Fruit fly (Drosophila melanogaster) whole organism, embryonic: Measurements from ENCODE around the gene CG3434.

ENCODE experiments used
- CG11398 ChIP-seq: fragments of 200-800 bp; sonication (Bioruptor generic); optimal IDR thresholded peaks from 2 replicates; lab custom pipeline; 2016; ENCODE audit warnings: missing biosample characterization, missing genetic modification characterization
- CG14860 ChIP-seq: fragments of 200-800 bp; sonication (Bioruptor generic); IDR thresholded peaks from 3 replicates; pipeline ENCODE4 v1.3.6; 2022; ENCODE audit warnings: missing biosample characterization, missing genetic modification characterization; ENCODE audit not compliant: partially characterized antibody
- CG14965 ChIP-seq: fragments of 200-800 bp; sonication (Bioruptor generic); optimal IDR thresholded peaks from 2 replicates; lab custom pipeline; 2016; ENCODE audit warnings: missing biosample characterization, missing genetic modification characterization, borderline replicate concordance
- CG15269 ChIP-seq: fragments of 200-800 bp; sonication (Bioruptor generic); optimal IDR thresholded peaks from 2 replicates; lab custom pipeline; 2018; ENCODE audit warnings: missing biosample characterization, mild to moderate bottlenecking, missing genetic modification characterization, moderate library complexity
- CG16815 ChIP-seq: fragments of 200-800 bp; sonication (Bioruptor generic); optimal IDR thresholded peaks from 3 replicates; lab custom pipeline; 2017; ENCODE audit warnings: missing biosample characterization, mild to moderate bottlenecking, missing genetic modification characterization
- CG31388 ChIP-seq: fragments of 200-800 bp; sonication (Bioruptor generic); optimal IDR thresholded peaks from 2 replicates; lab custom pipeline; 2016; ENCODE audit warnings: missing biosample characterization, missing genetic modification characterization
- CG32772 ChIP-seq: fragments of 200-800 bp; sonication (Bioruptor generic); IDR thresholded peaks from 2 replicates; pipeline ENCODE4 v1.3.6; 2022; ENCODE audit warnings: missing biosample characterization, missing genetic modification characterization
- CG33213 ChIP-seq: fragments of 200-800 bp; sonication (Bioruptor generic); optimal IDR thresholded peaks from 3 replicates; lab custom pipeline; 2016; ENCODE audit warnings: missing biosample characterization, missing genetic modification characterization
- CG3407 ChIP-seq: fragments of 200-800 bp; sonication (Bioruptor generic); optimal IDR thresholded peaks from 2 replicates; lab custom pipeline; 2018; ENCODE audit warnings: missing biosample characterization, mild to moderate bottlenecking, missing genetic modification characterization
- CG43689 ChIP-seq: fragments of 200-800 bp; sonication (Bioruptor generic); IDR thresholded peaks from 2 replicates; pipeline ENCODE4 v1.3.6; 2022; ENCODE audit warnings: missing biosample characterization, missing genetic modification characterization
- CG6272 ChIP-seq: fragments of 200-800 bp; sonication (Bioruptor generic); IDR thresholded peaks from 2 replicates; pipeline ENCODE4 v1.3.6; 2022; ENCODE audit warnings: missing biosample characterization, missing genetic modification characterization
- CG9797 ChIP-seq: fragments of 200-800 bp; sonication (Bioruptor generic); optimal IDR thresholded peaks from 3 replicates; lab custom pipeline; 2018; ENCODE audit warnings: missing biosample characterization, mild to moderate bottlenecking, missing genetic modification characterization
- CG9932 ChIP-seq: fragments of 200-800 bp; sonication (Bioruptor generic); IDR thresholded peaks from 2 replicates; pipeline ENCODE4 v1.3.6; 2022; ENCODE audit warnings: missing biosample characterization, missing genetic modification characterization
- CHES-1-like ChIP-seq: fragments of 200-800 bp; sonication (Bioruptor generic); optimal IDR thresholded peaks from 2 replicates; lab custom pipeline; 2016; ENCODE audit warnings: missing biosample characterization, missing genetic modification characterization
- CTCF ChIP-seq: fragments of 200-800 bp; sonication (Bioruptor generic); optimal IDR thresholded peaks from 2 replicates; lab custom pipeline; 2017; ENCODE audit warnings: missing biosample characterization, mild to moderate bottlenecking, missing genetic modification characterization, moderate library complexity
- CrebB ChIP-seq: fragments of 200-800 bp; sonication (Bioruptor generic); optimal IDR thresholded peaks from 3 replicates; lab custom pipeline; 2018; ENCODE audit warnings: missing biosample characterization, mild to moderate bottlenecking, missing genetic modification characterization
- D19A ChIP-seq: fragments of 200-800 bp; optimal IDR thresholded peaks from 3 replicates; lab custom pipeline; 2019; ENCODE audit warnings: missing biosample characterization, mild to moderate bottlenecking, missing genetic modification characterization, moderate library complexity
- Deaf1 ChIP-seq: fragments of 200-800 bp; optimal IDR thresholded peaks from 3 replicates; lab custom pipeline; 2019; ENCODE audit warnings: missing biosample characterization, mild to moderate bottlenecking, missing genetic modification characterization, moderate library complexity
- Fer1 ChIP-seq: fragments of 200-800 bp; sonication (Bioruptor generic); optimal IDR thresholded peaks from 2 replicates; lab custom pipeline; 2017; ENCODE audit warnings: missing biosample characterization, mild to moderate bottlenecking, missing genetic modification characterization
- HmgZ ChIP-seq: fragments of 200-800 bp; sonication (Bioruptor generic); optimal IDR thresholded peaks from 2 replicates; lab custom pipeline; 2018; ENCODE audit warnings: missing biosample characterization, mild to moderate bottlenecking, missing genetic modification characterization
- Hmx ChIP-seq: fragments of 200-800 bp; sonication (Bioruptor generic); optimal IDR thresholded peaks from 2 replicates; lab custom pipeline; 2016; ENCODE audit warnings: missing biosample characterization, missing genetic modification characterization
- Jarid2 ChIP-seq: fragments of 200-800 bp; sonication (Bioruptor generic); optimal IDR thresholded peaks from 3 replicates; lab custom pipeline; 2017; ENCODE audit warnings: mild to moderate bottlenecking, missing biosample characterization, missing genetic modification reagents, missing genetic modification characterization
- MBD-R2 ChIP-seq: fragments of 200-800 bp; sonication (Bioruptor generic); IDR thresholded peaks from 2 replicates; pipeline ENCODE4 v1.3.6; 2022; ENCODE audit warnings: missing biosample characterization, missing genetic modification characterization
- Mes4 ChIP-seq: fragments of 200-800 bp; sonication (Bioruptor generic); optimal IDR thresholded peaks from 2 replicates; lab custom pipeline; 2016; ENCODE audit warnings: missing biosample characterization, missing genetic modification characterization
- NC2α ChIP-seq: fragments of 200-800 bp; sonication (Bioruptor generic); optimal IDR thresholded peaks from 2 replicates; lab custom pipeline; 2016; ENCODE audit warnings: missing biosample characterization, missing genetic modification characterization
- NK7.1 ChIP-seq: fragments of 200-800 bp; sonication (Bioruptor generic); optimal IDR thresholded peaks from 3 replicates; lab custom pipeline; 2016; ENCODE audit warnings: missing biosample characterization, missing genetic modification characterization
- Optix ChIP-seq: fragments of 200-800 bp; sonication (Bioruptor generic); IDR thresholded peaks from 3 replicates; pipeline ENCODE4 v1.3.6; 2022; ENCODE audit warnings: missing biosample characterization, missing genetic modification characterization
- Side ChIP-seq: fragments of 200-800 bp; sonication (Bioruptor generic); optimal IDR thresholded peaks from 2 replicates; lab custom pipeline; 2016; ENCODE audit warnings: missing biosample characterization, missing genetic modification characterization
- Usf ChIP-seq: fragments of 200-800 bp; sonication (Bioruptor generic); optimal IDR thresholded peaks from 2 replicates; lab custom pipeline; 2017; ENCODE audit warnings: missing genotype, missing biosample characterization, missing genetic modification characterization
- ara ChIP-seq: fragments of 200-800 bp; sonication (Bioruptor generic); IDR thresholded peaks from 2 replicates; pipeline ENCODE4 v1.3.6; 2022; ENCODE audit warnings: missing biosample characterization, missing genetic modification characterization
- cg ChIP-seq: fragments of 200-800 bp; sonication (Bioruptor generic); optimal IDR thresholded peaks from 3 replicates; lab custom pipeline; 2019; ENCODE audit warnings: missing biosample characterization, mild to moderate bottlenecking, missing genetic modification characterization, moderate library complexity
- cwo ChIP-seq: fragments of 200-800 bp; sonication (Bioruptor generic); optimal IDR thresholded peaks from 3 replicates; lab custom pipeline; 2017; ENCODE audit warnings: missing biosample characterization, missing genetic modification characterization, mild to moderate bottlenecking, moderate library complexity, missing genetic modification reagents
- danr ChIP-seq: fragments of 200-800 bp; sonication (Bioruptor generic); IDR thresholded peaks from 2 replicates; pipeline ENCODE4 v1.3.6; 2022; ENCODE audit warnings: missing biosample characterization, missing genetic modification characterization
- dimm ChIP-seq: fragments of 200-800 bp; sonication (Bioruptor generic); IDR thresholded peaks from 2 replicates; pipeline ENCODE4 v1.3.6; 2022; ENCODE audit warnings: missing biosample characterization, missing genetic modification characterization
- emc ChIP-seq: fragments of 200-800 bp; sonication (Bioruptor generic); optimal IDR thresholded peaks from 2 replicates; lab custom pipeline; 2016; ENCODE audit warnings: missing biosample characterization, missing genetic modification characterization
- en ChIP-seq: fragments of 200-800 bp; sonication (Bioruptor generic); optimal IDR thresholded peaks from 2 replicates; lab custom pipeline; 2016; ENCODE audit warnings: missing biosample characterization, missing genetic modification characterization
- fd3F ChIP-seq: fragments of 200-800 bp; sonication (Bioruptor generic); optimal IDR thresholded peaks from 2 replicates; lab custom pipeline; 2018; ENCODE audit warnings: missing biosample characterization, mild to moderate bottlenecking, missing genetic modification characterization, moderate library complexity
- fd96Cb ChIP-seq: fragments of 200-800 bp; sonication (Bioruptor generic); optimal IDR thresholded peaks from 2 replicates; lab custom pipeline; 2018; ENCODE audit warnings: missing biosample characterization, mild to moderate bottlenecking, missing genetic modification characterization, moderate library complexity
- gt ChIP-seq: fragments of 200-800 bp; sonication (Bioruptor generic); IDR thresholded peaks from 2 replicates; pipeline ENCODE4 v1.3.6; 2022; ENCODE audit warnings: missing biosample characterization, missing genetic modification characterization
- kay ChIP-seq: fragments of 200-800 bp; sonication (Bioruptor generic); optimal IDR thresholded peaks from 2 replicates; lab custom pipeline; 2016; ENCODE audit warnings: missing biosample characterization, missing genetic modification characterization
- luna ChIP-seq: fragments of 200-800 bp; sonication (Bioruptor generic); optimal IDR thresholded peaks from 2 replicates; lab custom pipeline; 2016; ENCODE audit warnings: missing biosample characterization, missing genetic modification characterization
- pb ChIP-seq: fragments of 200-800 bp; sonication (Bioruptor generic); optimal IDR thresholded peaks from 3 replicates; lab custom pipeline; 2016; ENCODE audit warnings: missing biosample characterization, missing genetic modification characterization
- pho ChIP-seq: fragments of 200-800 bp; sonication (Bioruptor generic); optimal IDR thresholded peaks from 2 replicates; lab custom pipeline; 2016; ENCODE audit warnings: missing biosample characterization, missing genetic modification characterization
- ro ChIP-seq: fragments of 200-800 bp; sonication (Bioruptor generic); IDR thresholded peaks from 2 replicates; pipeline ENCODE4 v1.3.6; 2022; ENCODE audit warnings: missing biosample characterization, missing genetic modification characterization
- seq ChIP-seq: fragments of 200-800 bp; sonication (Bioruptor generic); IDR thresholded peaks from 2 replicates; pipeline ENCODE4 v1.3.6; 2022; ENCODE audit warnings: missing biosample characterization, missing genetic modification characterization
- sima ChIP-seq: fragments of 200-800 bp; sonication (Bioruptor generic); optimal IDR thresholded peaks from 2 replicates; lab custom pipeline; 2016; ENCODE audit warnings: missing biosample characterization, missing genetic modification characterization
- slou ChIP-seq: fragments of 200-800 bp; sonication (Bioruptor generic); optimal IDR thresholded peaks from 3 replicates; lab custom pipeline; 2016; ENCODE audit warnings: missing biosample characterization, missing genetic modification characterization
- tna ChIP-seq: fragments of 200-800 bp; sonication (Bioruptor generic); IDR thresholded peaks from 2 replicates; pipeline ENCODE4 v1.3.6; 2022; ENCODE audit warnings: missing biosample characterization, missing genetic modification characterization; ENCODE audit not compliant: partially characterized antibody
- unc-4 ChIP-seq: fragments of 200-800 bp; sonication (Bioruptor generic); IDR thresholded peaks from 2 replicates; pipeline ENCODE4 v1.3.6; 2022; ENCODE audit warnings: missing biosample characterization, missing genetic modification characterization; ENCODE audit not compliant: partially characterized antibody
- zfh2 ChIP-seq: fragments of 200-800 bp; sonication (Bioruptor generic); optimal IDR thresholded peaks from 2 replicates; lab custom pipeline; 2016; ENCODE audit warnings: missing biosample characterization, missing genetic modification characterization

The CG3434 gene

dm6 chr3L:9429665-9430607 is 30.7 kb downstream of the CG3434 start, which contains the start of the genes RpS17 and MTF-1 (continued):
- no peak for TF ChIP-seq Hmx
- TF ChIP-seq dimm, result no peak
- TF ChIP-seq CG9797 (GFP tag; lab: Kevin White, UChicago), result peak; percentile 85
- peak; percentile 13 for TF ChIP-seq D19A (tag; lab: Kevin White, UChicago)
- TF ChIP-seq CG9932 (GFP tag; lab: Robert Waterston, UW), result no peak; the same call in 1 of the 2 replicates
- no peak for TF ChIP-seq pb (GFP tag; lab: Kevin White, UChicago)
- TF ChIP-seq Mes4 (GFP tag; lab: Kevin White, UChicago), result peak; percentile 78
- TF ChIP-seq Fer1 (GFP tag; lab: Kevin White, UChicago), result peak; percentile 61
- TF ChIP-seq CG14965 (GFP tag; lab: Kevin White, UChicago), result no peak
- no peak for TF ChIP-seq CG43689 (GFP tag; lab: Robert Waterston, UW)
- TF ChIP-seq CG14860, result no peak
- peak; percentile 57 for TF ChIP-seq CG33213 (GFP tag; lab: Kevin White, UChicago)
- TF ChIP-seq Jarid2, result peak; percentile 70
- peak; percentile 14 for TF ChIP-seq cg
- TF ChIP-seq zfh2 (GFP tag; lab: Kevin White, UChicago), result peak; percentile 29
- no peak for TF ChIP-seq ara
- TF ChIP-seq luna (GFP tag; lab: Kevin White, UChicago), result peak; percentile 7
- peak; percentile 62 for TF ChIP-seq CG11398
- no peak for TF ChIP-seq CG6272 (GFP tag; lab: Robert Waterston, UW)
- no peak for TF ChIP-seq gt (GFP tag; lab: Robert Waterston, UW)
- TF ChIP-seq kay, result no peak
- TF ChIP-seq NC2α (GFP tag; lab: Kevin White, UChicago), result no peak
- peak; percentile 10 for TF ChIP-seq Deaf1
- no peak for TF ChIP-seq pho
- peak; percentile 59 for TF ChIP-seq Side (GFP tag; lab: Kevin White, UChicago)
- TF ChIP-seq sima, result no peak
- peak; percentile 27; the same call in 1 of the 2 replicates for TF ChIP-seq seq
- TF ChIP-seq CG3407, result peak; percentile 30
- no peak for TF ChIP-seq CG32772
- TF ChIP-seq Optix (GFP tag; lab: Robert Waterston, UW), result 0 out of 3 replicates have a peak, but pooled peaks have one; percentile 35
- TF ChIP-seq HmgZ (tag; lab: Kevin White, UChicago), result peak; percentile 48
- TF ChIP-seq CG15269 (tag; lab: Kevin White, UChicago), result peak; percentile 57
- peak; percentile 43 for TF ChIP-seq CHES-1-like (GFP tag; lab: Kevin White, UChicago)
- TF ChIP-seq emc (GFP tag; lab: Kevin White, UChicago), result no peak
- TF ChIP-seq CG16815 (GFP tag; lab: Kevin White, UChicago), result no peak
- TF ChIP-seq MBD-R2 (GFP tag; lab: Robert Waterston, UW), result peak; percentile 43; the same call in 1 of the 2 replicates
- TF ChIP-seq unc-4 (GFP tag; lab: Robert Waterston, UW), result no peak
- peak; percentile 52 for TF ChIP-seq CrebB (tag; lab: Kevin White, UChicago)
- no peak for TF ChIP-seq CG31388 (GFP tag; lab: Kevin White, UChicago)
- no peak for TF ChIP-seq NK7.1 (GFP tag; lab: Kevin White, UChicago)
- peak; percentile 38; the same call in 1 of the 2 replicates for TF ChIP-seq tna (GFP tag; lab: Robert Waterston, UW)
- peak; percentile 62 for TF ChIP-seq CTCF
- peak; percentile 5 for TF ChIP-seq en (GFP tag; lab: Kevin White, UChicago)
- peak; percentile 53 for TF ChIP-seq slou
- TF ChIP-seq danr (GFP tag; lab: Robert Waterston, UW), result no peak
- peak; percentile 1 for TF ChIP-seq Usf (GFP tag; lab: Kevin White, UChicago)
- no peak for TF ChIP-seq fd96Cb (tag; lab: Kevin White, UChicago)
- TF ChIP-seq ro, result no peak
- peak; percentile 7 for TF ChIP-seq cwo (GFP tag; lab: Kevin White, UChicago)
- peak; percentile 40 for TF ChIP-seq fd3F (GFP tag; lab: Kevin White, UChicago)
